Worm (Caenorhabditis elegans): ENCODE results near the gene ZK1248.5.
A peak's percentile ranks its signal among the peaks of the same experiment; 100 is the strongest.

Gene ZK1248.5

ce11 chrII:5810230-5810629 is at the start of gene ZK1248.5, which contains the start of gene msp-64:
Gene ZK1248.5 (plus strand): TSS chrII:5810514.
Gene msp-64 (minus strand): TSS chrII:5810330.
- TF ChIP-seq blmp-1 (tag; optimal IDR thresholded peaks at IDR 0.05; ENCODE audit: insufficient read depth) (no peak), R02D3.7 (tag; optimal IDR thresholded peaks at IDR 0.05) (no peak), C34F6.9 (tag; optimal IDR thresholded peaks at IDR 0.05) (no peak), sma-9 (GFP tag; optimal IDR thresholded peaks at IDR 0.05) (no peak), sma-9 (tag; optimal IDR thresholded peaks at IDR 0.05) (no peak), lin-39 (tag; optimal IDR thresholded peaks at IDR 0.05) (no peak), sma-3 (GFP tag; optimal IDR thresholded peaks at IDR 0.05) (no peak), lin-11 (tag; optimal IDR thresholded peaks at IDR 0.05) (no peak), lsy-2 (tag; optimal IDR thresholded peaks at IDR 0.05) (no peak), peb-1 (tag; optimal IDR thresholded peaks at IDR 0.05) (no peak), ceh-82 (tag; optimal IDR thresholded peaks at IDR 0.05) (no peak), zag-1 (tag; optimal IDR thresholded peaks at IDR 0.05) (no peak), egl-27 (tag; optimal IDR thresholded peaks at IDR 0.05) (no peak), nhr-21 (tag; optimal IDR thresholded peaks at IDR 0.05) (no peak), nhr-12 (tag; optimal IDR thresholded peaks at IDR 0.05) (no peak)

ce11 chrII:5765318-5765717 is 45.0 kb upstream of the ZK1248.5 start, which contains the start of gene ifb-1:
Gene ifb-1 (plus strand): TSS chrII:5765618.
- no peak for TF ChIP-seq nhr-77 (tag; optimal IDR thresholded peaks at IDR 0.05)
- TF ChIP-seq lsy-2 (tag; optimal IDR thresholded peaks at IDR 0.05): no peak
- no peak for TF ChIP-seq sem-4 (tag; optimal IDR thresholded peaks at IDR 0.05)

ce11 chrII:5768274-5768820 is 42.0 kb upstream of the ZK1248.5 start:
- TF ChIP-seq elt-1 (tag; optimal IDR thresholded peaks at IDR 0.05) (peak; percentile 8), nhr-25 (tag; optimal IDR thresholded peaks at IDR 0.05) (peak; percentile 0), lin-13 (GFP tag; optimal IDR thresholded peaks at IDR 0.05) (no peak), ceh-16 (tag; optimal IDR thresholded peaks at IDR 0.05) (peak; percentile 19), ztf-11 (tag; optimal IDR thresholded peaks at IDR 0.05) (no peak), sma-9 (GFP tag; optimal IDR thresholded peaks at IDR 0.05) (peak; percentile 43), sma-9 (tag; optimal IDR thresholded peaks at IDR 0.05) (no peak)

- no peak for TF ChIP-seq nhr-6 (tag; optimal IDR thresholded peaks at IDR 0.05)
- TF ChIP-seq mab-5 (tag; optimal IDR thresholded peaks at IDR 0.05): no peak
- TF ChIP-seq ztf-11 (tag; optimal IDR thresholded peaks at IDR 0.05): no peak
- TF ChIP-seq egl-27 (tag; optimal IDR thresholded peaks at IDR 0.05): no peak
- no peak for TF ChIP-seq nhr-21 (tag; optimal IDR thresholded peaks at IDR 0.05)
- no peak for TF ChIP-seq nhr-25 (tag; optimal IDR thresholded peaks at IDR 0.05)
- peak; percentile 32 for TF ChIP-seq lin-11 (tag; optimal IDR thresholded peaks at IDR 0.05)
- TF ChIP-seq elt-1 (tag; optimal IDR thresholded peaks at IDR 0.05): no peak
- TF ChIP-seq lin-13 (GFP tag; optimal IDR thresholded peaks at IDR 0.05): no peak
- no peak for TF ChIP-seq lsy-2 (tag; optimal IDR thresholded peaks at IDR 0.05)
- no peak for TF ChIP-seq blmp-1 (tag; optimal IDR thresholded peaks at IDR 0.05; ENCODE audit: insufficient read depth)
- TF ChIP-seq unc-62 (GFP tag; optimal IDR thresholded peaks at IDR 0.05): no peak
- TF ChIP-seq ZK546.5 (tag; optimal IDR thresholded peaks at IDR 0.05): no peak
- no peak for TF ChIP-seq alr-1 (tag; optimal IDR thresholded peaks at IDR 0.05)
- TF ChIP-seq ztf-1 (GFP tag; conservative IDR thresholded peaks at IDR 0.05): no peak
- TF ChIP-seq unc-39 (tag; optimal IDR thresholded peaks at IDR 0.05): no peak
- peak; percentile 53 for TF ChIP-seq sma-9 (GFP tag; optimal IDR thresholded peaks at IDR 0.05)
- TF ChIP-seq sma-9 (tag; optimal IDR thresholded peaks at IDR 0.05): no peak
- no peak for TF ChIP-seq mdl-1 (tag; optimal IDR thresholded peaks at IDR 0.05)
- no peak for TF ChIP-seq unc-55 (GFP tag; optimal IDR thresholded peaks at IDR 0.05)
- no peak for TF ChIP-seq nhr-10 (tag; optimal IDR thresholded peaks at IDR 0.05)
- peak; percentile 79 for TF ChIP-seq nhr-129 (tag; optimal IDR thresholded peaks at IDR 0.05)
- TF ChIP-seq nhr-12 (tag; optimal IDR thresholded peaks at IDR 0.05): no peak
- TF ChIP-seq C34F6.9 (tag; optimal IDR thresholded peaks at IDR 0.05): peak; percentile 37
- TF ChIP-seq ceh-16 (tag; optimal IDR thresholded peaks at IDR 0.05): no peak
- TF ChIP-seq peb-1 (tag; optimal IDR thresholded peaks at IDR 0.05): no peak
- no peak for TF ChIP-seq skn-1 (tag; optimal IDR thresholded peaks at IDR 0.05)
- no peak for TF ChIP-seq aly-2 (tag; optimal IDR thresholded peaks at IDR 0.05)
- no peak for TF ChIP-seq ama-1 (optimal IDR thresholded peaks at IDR 0.05)
- TF ChIP-seq ztf-4 (tag; optimal IDR thresholded peaks at IDR 0.05): no peak
- TF ChIP-seq snpc-4 (tag; optimal IDR thresholded peaks at IDR 0.05): no peak
- TF ChIP-seq mbf-1 (tag; optimal IDR thresholded peaks at IDR 0.05): no peak
- TF ChIP-seq ceh-82 (tag; optimal IDR thresholded peaks at IDR 0.05): no peak
- TF ChIP-seq nhr-237 (tag; optimal IDR thresholded peaks at IDR 0.05): no peak
- no peak for TF ChIP-seq elt-3 (tag; optimal IDR thresholded peaks at IDR 0.05)
- TF ChIP-seq crh-2 (tag; optimal IDR thresholded peaks at IDR 0.05): peak; percentile 1
- TF ChIP-seq gmeb-1 (tag; optimal IDR thresholded peaks at IDR 0.05): peak; percentile 22
- TF ChIP-seq nhr-23 (tag; optimal IDR thresholded peaks at IDR 0.05): no peak
- TF ChIP-seq lin-39 (tag; optimal IDR thresholded peaks at IDR 0.05): no peak
- no peak for TF ChIP-seq sma-3 (GFP tag; optimal IDR thresholded peaks at IDR 0.05)
- TF ChIP-seq R02D3.7 (tag; optimal IDR thresholded peaks at IDR 0.05): no peak
- TF ChIP-seq F13H6.1 (tag; optimal IDR thresholded peaks at IDR 0.05): peak; percentile 45
These were observed 37.7 kb upstream of the ZK1248.5 start for ce11 chrII:5772547-5773142.

All from whole organism, L2 larva.